Worm (Caenorhabditis elegans): ENCODE measurements around the gene Y1B5A.1.

Gene Y1B5A.1

ce11 chrX:7112589-7112988 lies 27.4 kb downstream of the Y1B5A.1 start, which contains the start of gene C36B7.1:
Gene C36B7.1, plus strand, starts transcription at chrX:7112889.
- no peak for TF ChIP-seq nhr-237 (tag; optimal IDR thresholded peaks at IDR 0.05)
- TF ChIP-seq hlh-1 (tag; optimal IDR thresholded peaks at IDR 0.05) = no peak
- TF ChIP-seq pha-4 (tag; optimal IDR thresholded peaks at IDR 0.05) = no peak
- TF ChIP-seq mls-2 (tag; optimal IDR thresholded peaks at IDR 0.05) = no peak
- TF ChIP-seq drap-1 (GFP tag; optimal IDR thresholded peaks at IDR 0.05) = no peak
- TF ChIP-seq tbx-8 (GFP tag; optimal IDR thresholded peaks at IDR 0.05) = no peak
- no peak for TF ChIP-seq ztf-11 (tag; optimal IDR thresholded peaks at IDR 0.05)
- TF ChIP-seq nhr-28 (tag; optimal IDR thresholded peaks at IDR 0.05) = no peak
- no peak for TF ChIP-seq sptf-1 (tag; optimal IDR thresholded peaks at IDR 0.05)
- no peak for TF ChIP-seq mep-1 (tag; optimal IDR thresholded peaks at IDR 0.05)
- TF ChIP-seq flh-1 (GFP tag; optimal IDR thresholded peaks at IDR 0.05) = no peak
- TF ChIP-seq cnd-1 (tag; optimal IDR thresholded peaks at IDR 0.05) = no peak
- no peak for TF ChIP-seq lin-13 (tag; optimal IDR thresholded peaks at IDR 0.05)
- no peak for TF ChIP-seq nhr-2 (tag; optimal IDR thresholded peaks at IDR 0.05)
- no peak for TF ChIP-seq ceh-39 (tag; optimal IDR thresholded peaks at IDR 0.05)

DNA sequence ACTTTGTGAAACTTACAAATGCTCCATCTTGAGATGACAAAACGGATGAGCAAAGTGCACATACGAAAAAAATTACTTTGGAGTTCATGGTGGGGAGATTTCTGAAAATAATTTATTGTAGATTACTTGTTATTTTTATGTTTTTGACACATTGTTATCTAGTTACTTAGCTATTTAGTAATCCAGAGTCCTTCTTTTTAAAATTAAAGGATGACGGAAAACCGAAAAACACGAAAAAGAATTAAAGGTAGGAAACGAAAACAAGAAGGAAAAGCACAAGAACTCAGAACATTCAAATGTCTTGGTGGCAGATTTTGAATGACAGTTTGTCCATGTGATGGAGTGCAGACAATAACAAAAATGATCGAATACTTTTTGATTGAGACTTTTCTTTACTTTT lies 31.7 kb downstream of the Y1B5A.1 start, which contains the start of gene hen-1:
Gene hen-1 (minus strand): TSS at position 101 of the 400 bp plus-strand sequence.
- no peak for TF ChIP-seq ces-1 (GFP tag; optimal IDR thresholded peaks at IDR 0.05)
- TF ChIP-seq cnd-1 (tag; optimal IDR thresholded peaks at IDR 0.05) = no peak
- no peak for TF ChIP-seq sptf-1 (tag; optimal IDR thresholded peaks at IDR 0.05)
- TF ChIP-seq flh-1 (GFP tag; optimal IDR thresholded peaks at IDR 0.05) = no peak
- no peak for TF ChIP-seq nhr-237 (tag; optimal IDR thresholded peaks at IDR 0.05)
- TF ChIP-seq blmp-1 (tag; optimal IDR thresholded peaks at IDR 0.05) = no peak
- TF ChIP-seq ztf-11 (tag; optimal IDR thresholded peaks at IDR 0.05) = no peak
- TF ChIP-seq nhr-12 (tag; optimal IDR thresholded peaks at IDR 0.05) = no peak
- TF ChIP-seq mab-5 (tag; optimal IDR thresholded peaks at IDR 0.05) = no peak
- no peak for TF ChIP-seq lin-32 (GFP tag; optimal IDR thresholded peaks at IDR 0.05)
- no peak for TF ChIP-seq tbx-8 (GFP tag; optimal IDR thresholded peaks at IDR 0.05)
- no peak for TF ChIP-seq M03D4.4 (tag; optimal IDR thresholded peaks at IDR 0.05)

DNA sequence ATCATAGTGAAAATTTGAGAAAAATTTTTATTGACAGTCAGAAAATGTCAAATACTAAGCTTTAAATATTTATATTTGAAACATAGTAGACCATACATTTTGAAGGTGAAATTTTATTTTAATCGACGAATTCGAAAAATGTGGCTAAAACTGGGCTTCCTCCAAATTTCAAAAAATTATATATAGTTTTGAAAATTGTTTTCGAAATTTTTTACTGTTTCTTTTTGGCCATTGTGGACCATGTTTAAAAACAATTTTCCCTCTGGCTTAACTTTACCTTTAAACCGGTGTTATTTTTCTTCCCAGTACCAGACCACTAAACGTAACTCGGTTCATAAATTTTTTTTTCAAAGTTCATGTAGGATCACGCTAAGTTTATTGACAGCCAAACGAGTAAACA lies 37.5 kb downstream of the Y1B5A.1 start:
- no peak for TF ChIP-seq ces-1 (GFP tag; optimal IDR thresholded peaks at IDR 0.05)
- TF ChIP-seq mep-1 (tag; optimal IDR thresholded peaks at IDR 0.05) = no peak
- TF ChIP-seq drap-1 (GFP tag; optimal IDR thresholded peaks at IDR 0.05) = no peak
- no peak for TF ChIP-seq ceh-83 (GFP tag; optimal IDR thresholded peaks at IDR 0.05)
- no peak for TF ChIP-seq unc-62 (GFP tag; optimal IDR thresholded peaks at IDR 0.05)

DNA sequence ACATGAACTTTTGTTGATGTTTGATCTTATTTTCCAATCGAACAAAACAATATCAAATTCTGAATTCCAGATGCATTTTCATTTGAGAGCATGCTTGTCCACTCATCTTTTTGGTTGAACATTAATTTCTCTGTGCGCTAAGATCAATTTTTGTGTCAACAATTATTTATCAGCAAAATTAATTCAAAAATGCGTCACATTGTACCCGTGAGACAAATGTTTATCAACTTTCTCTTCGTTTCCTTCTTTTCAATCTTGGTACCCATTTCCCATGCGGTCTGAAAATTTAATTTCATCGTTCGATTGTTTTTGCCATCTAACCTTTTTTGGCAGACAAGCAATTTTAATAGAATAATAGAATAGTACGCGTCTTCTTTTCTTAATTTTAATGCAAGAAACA lies 38.9 kb downstream of the Y1B5A.1 start:
- TF ChIP-seq nhr-237 (tag; optimal IDR thresholded peaks at IDR 0.05) = no peak
- no peak for TF ChIP-seq mep-1 (tag; optimal IDR thresholded peaks at IDR 0.05)
- no peak for TF ChIP-seq nhr-12 (tag; optimal IDR thresholded peaks at IDR 0.05)
- no peak for TF ChIP-seq bed-3 (GFP tag; optimal IDR thresholded peaks at IDR 0.05)
- no peak for TF ChIP-seq ham-2 (GFP tag; optimal IDR thresholded peaks at IDR 0.05)
- TF ChIP-seq hlh-1 (tag; optimal IDR thresholded peaks at IDR 0.05) = no peak
- no peak for TF ChIP-seq drap-1 (GFP tag; optimal IDR thresholded peaks at IDR 0.05)
- no peak for TF ChIP-seq nhr-28 (tag; optimal IDR thresholded peaks at IDR 0.05)
- TF ChIP-seq elt-3 (tag; optimal IDR thresholded peaks at IDR 0.05) = no peak
- no peak for TF ChIP-seq mls-2 (tag; optimal IDR thresholded peaks at IDR 0.05)

DNA sequence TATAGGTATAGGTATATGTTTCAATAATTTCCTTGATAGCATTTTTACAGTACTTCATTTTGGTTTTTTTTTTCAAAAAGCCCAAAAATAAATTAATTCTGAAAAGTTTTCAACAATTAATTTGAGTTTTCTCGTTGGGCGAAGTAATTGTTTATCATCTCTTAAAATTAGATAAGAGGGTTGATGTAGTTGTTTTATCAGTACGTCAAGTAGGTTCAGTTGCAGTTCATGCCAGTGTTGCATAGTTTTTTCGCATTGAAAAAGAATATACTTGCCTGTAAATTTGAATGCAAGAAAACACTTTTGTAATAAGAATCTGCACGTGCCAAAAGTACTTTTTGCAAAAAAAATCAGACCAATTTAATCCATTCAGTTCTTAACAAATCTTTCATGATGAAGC lies 40.0 kb downstream of the Y1B5A.1 start:
- TF ChIP-seq unc-120 (tag; optimal IDR thresholded peaks at IDR 0.05; ENCODE audit: poor library complexity, severe bottlenecking) (no peak), ham-2 (GFP tag; optimal IDR thresholded peaks at IDR 0.05) (no peak), mab-5 (tag; optimal IDR thresholded peaks at IDR 0.05) (no peak), hlh-1 (tag; optimal IDR thresholded peaks at IDR 0.05) (no peak), pha-4 (tag; optimal IDR thresholded peaks at IDR 0.05) (no peak), ceh-43 (GFP tag; optimal IDR thresholded peaks at IDR 0.05) (no peak), drap-1 (GFP tag; optimal IDR thresholded peaks at IDR 0.05) (no peak), ceh-39 (tag; optimal IDR thresholded peaks at IDR 0.05) (no peak), unc-39 (tag; optimal IDR thresholded peaks at IDR 0.05) (no peak), M03D4.4 (tag; optimal IDR thresholded peaks at IDR 0.05) (no peak), sem-2 (GFP tag; optimal IDR thresholded peaks at IDR 0.05) (no peak), lin-32 (GFP tag; optimal IDR thresholded peaks at IDR 0.05) (no peak), nhr-2 (tag; optimal IDR thresholded peaks at IDR 0.05) (no peak), ces-1 (GFP tag; optimal IDR thresholded peaks at IDR 0.05) (no peak), tbx-8 (GFP tag; optimal IDR thresholded peaks at IDR 0.05) (no peak), flh-1 (GFP tag; optimal IDR thresholded peaks at IDR 0.05) (no peak)

Measured in whole organism, mixed stage, embryonic.